Fruit fly (Drosophila melanogaster) ovary, adult (tissue): ENCODE results near the gene CG31183.

Source experiments
- CG17801 ChIP-seq: fragments of 200-800 bp; optimal IDR thresholded peaks from 2 replicates; lab custom pipeline; 2019; ENCODE audit warnings: missing biosample characterization, mild to moderate bottlenecking, missing genetic modification characterization, moderate library complexity; ENCODE audit not compliant: partially characterized antibody

CG31183 gene

dm6 chr3R:15814150-15814549, 61.6 kb downstream of the CG31183 start:
- TF ChIP-seq CG17801 (GFP tag; lab: Kevin White, UChicago) = no peak

dm6 chr3R:15810369-15810768, 65.4 kb downstream of the CG31183 start:
- TF ChIP-seq CG17801 (GFP tag; lab: Kevin White, UChicago) = no peak

- TF ChIP-seq CG17801 (GFP tag; lab: Kevin White, UChicago) = no peak
Observed at dm6 chr3R:15807877-15808381, 67.8 kb downstream of the CG31183 start.
